Worm (Caenorhabditis elegans) whole organism, L4 larva: ENCODE results near the gene htp-2.

Experiments used
- Y75B8A.6 ChIP-seq: fragments of 200-800 bp; sonication (Bioruptor generic); IDR thresholded peaks from 2 replicates; pipeline ENCODE4 v1.3.6; 2022; ENCODE audit warnings: missing genetic modification reagents, missing genetic modification characterization, missing compliant biosample characterization
- ama-1 ChIP-seq: fragments of 150-350 bp; optimal IDR thresholded peaks from 2 replicates; lab custom pipeline; 2014; ENCODE audit warnings: inconsistent platforms, mixed read lengths
- ceh-28 ChIP-seq: fragments of 150-350 bp; optimal IDR thresholded peaks from 2 replicates; lab custom pipeline; 2014; ENCODE audit warnings: missing biosample characterization, missing genetic modification reagents, missing genetic modification characterization
- ctbp-1 ChIP-seq: fragments of 200-800 bp; sonication (Bioruptor generic); IDR thresholded peaks from 2 replicates; pipeline ENCODE4 v1.3.6; 2022; ENCODE audit warnings: missing genetic modification reagents, missing genetic modification characterization, missing compliant biosample characterization
- daf-16 ChIP-seq, 3 experiments: sonication (generic microtip); optimal IDR thresholded peaks; 2 replicates each; lab custom pipeline; 2016 to 2017; ENCODE audit warnings: missing genetic modification characterization in 3 of 3, missing genetic modification reagents in 3 of 3, mild to moderate bottlenecking in 2 of 3, missing compliant biosample characterization in 2 of 3, missing biosample characterization in 1 of 3, moderate library complexity in 1 of 3
- nhr-111 ChIP-seq: fragments of 200-800 bp; sonication (Bioruptor generic); optimal IDR thresholded peaks from 2 replicates; lab custom pipeline; 2018; ENCODE audit warnings: mild to moderate bottlenecking, missing genetic modification characterization, missing compliant biosample characterization
- saeg-2 ChIP-seq: fragments of 200-800 bp; sonication (Bioruptor generic); IDR thresholded peaks from 2 replicates; pipeline ENCODE4 v1.3.6; 2022; ENCODE audit warnings: missing genetic modification reagents, missing genetic modification characterization, missing compliant biosample characterization
- ztf-11 ChIP-seq: fragments of 150-350 bp; optimal IDR thresholded peaks from 2 replicates; lab custom pipeline; 2014; ENCODE audit warnings: missing biosample characterization, missing genetic modification characterization

DNA sequence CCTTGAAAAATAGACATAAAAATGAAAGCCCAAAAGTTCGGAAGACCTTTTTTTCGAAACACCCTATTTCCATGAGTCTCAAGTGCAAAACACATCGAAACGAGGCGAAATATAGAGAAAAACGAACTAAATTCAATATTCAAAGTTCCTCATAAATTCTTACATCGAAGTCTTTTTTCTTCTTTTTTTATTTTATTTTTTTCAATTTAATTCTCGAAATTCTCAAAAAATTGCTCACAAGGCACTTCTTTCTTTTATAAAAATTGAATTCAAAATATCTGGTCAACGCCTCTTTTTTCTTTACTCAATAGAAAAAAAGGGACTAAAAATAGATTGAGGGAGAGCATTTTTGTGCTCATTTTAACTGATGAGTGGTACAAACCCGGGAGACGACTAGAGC, 24.1 kb upstream of the htp-2 start:
- TF ChIP-seq daf-16 (GFP tag; optimal IDR thresholded peaks at IDR 0.05; lab: Kevin White, UChicago) = no peak
- TF ChIP-seq daf-16 (tag; optimal IDR thresholded peaks at IDR 0.05; lab: Kevin White, UChicago) = no peak
- no peak for TF ChIP-seq Y75B8A.6
- TF ChIP-seq ceh-28 (tag; lab: Kevin White, UChicago) = no peak
- TF ChIP-seq saeg-2 (GFP tag; lab: Robert Waterston, UW) = no peak
- TF ChIP-seq ctbp-1 (GFP tag; lab: Robert Waterston, UW) = no peak
- TF ChIP-seq ztf-11 (tag; lab: Kevin White, UChicago) = no peak
- TF ChIP-seq nhr-111 = no peak
- no peak for TF ChIP-seq ama-1
